Fruit fly (Drosophila melanogaster) whole organism, wandering third instar larva: ENCODE data around the gene betaTub97EF.

Experiments used
- CG9705 ChIP-seq: fragments of 200-800 bp; sonication (Bioruptor generic); optimal IDR thresholded peaks from 2 replicates; lab custom pipeline; 2018; ENCODE audit warnings: missing biosample characterization, mild to moderate bottlenecking, missing genetic modification characterization
- CrebA ChIP-seq: fragments of 200-800 bp; sonication (Bioruptor generic); optimal IDR thresholded peaks from 2 replicates; lab custom pipeline; 2016; ENCODE audit warnings: missing biosample characterization, mild to moderate bottlenecking, missing genetic modification characterization, borderline replicate concordance
- Dfd ChIP-seq: fragments of >200 bp; optimal IDR thresholded peaks from 2 replicates; lab custom pipeline; 2017; ENCODE audit warnings: missing biosample characterization, missing genetic modification characterization
- Dif ChIP-seq: fragments of 200-275, 200-300 bp; sonication (Bioruptor generic); optimal IDR thresholded peaks from 2 replicates; lab custom pipeline; 2018; ENCODE audit warnings: missing biosample characterization, missing genetic modification characterization; ENCODE audit not compliant: partially characterized antibody
- GATAd ChIP-seq: sonication (Bioruptor generic); optimal IDR thresholded peaks from 2 replicates; lab custom pipeline; 2016; ENCODE audit warnings: missing biosample characterization, missing genetic modification characterization
- HLH106 ChIP-seq: fragments of 200-800 bp; optimal IDR thresholded peaks from 3 replicates; lab custom pipeline; 2019; ENCODE audit warnings: missing biosample characterization, mild to moderate bottlenecking, missing genetic modification characterization, moderate library complexity
- Hnf4 ChIP-seq: fragments of 200-800 bp; sonication (Bioruptor generic); optimal IDR thresholded peaks from 2 replicates; lab custom pipeline; 2016; ENCODE audit warnings: missing biosample characterization, mild to moderate bottlenecking, missing genetic modification characterization
- Hr78 ChIP-seq: fragments of >200 bp; optimal IDR thresholded peaks from 2 replicates; lab custom pipeline; 2017; ENCODE audit warnings: missing biosample characterization, missing genetic modification characterization
- Hr83 ChIP-seq: fragments of 200-300 bp; sonication (Bioruptor generic); optimal IDR thresholded peaks from 2 replicates; lab custom pipeline; 2016; ENCODE audit warnings: missing biosample characterization, mild to moderate bottlenecking, missing genetic modification characterization, moderate library complexity; ENCODE audit not compliant: poor library complexity, severe bottlenecking
- Mio ChIP-seq: sonication (Bioruptor generic); optimal IDR thresholded peaks from 2 replicates; lab custom pipeline; 2016; ENCODE audit warnings: missing biosample characterization, missing genetic modification characterization
- Myc ChIP-seq: fragments of >200 bp; optimal IDR thresholded peaks from 2 replicates; lab custom pipeline; 2017
- N ChIP-seq: fragments of >200 bp; optimal IDR thresholded peaks from 2 replicates; lab custom pipeline; 2018; ENCODE audit warnings: missing biosample characterization, missing external identifiers, missing genetic modification characterization
- OdsH ChIP-seq: fragments of 200-800 bp; sonication (Bioruptor generic); optimal IDR thresholded peaks from 2 replicates; lab custom pipeline; 2016; ENCODE audit warnings: missing biosample characterization, mild to moderate bottlenecking, missing genetic modification characterization
- Rel ChIP-seq, 2 experiments: fragments of 200-800 bp; sonication (Bioruptor generic) in 1 of 2; optimal IDR thresholded peaks; 2 replicates in 1 of 2; 3 replicates in 1 of 2; lab custom pipeline; 2016 to 2019; ENCODE audit warnings: mild to moderate bottlenecking in 2 of 2, missing biosample characterization in 2 of 2, missing genetic modification characterization in 2 of 2, moderate library complexity in 1 of 2
- Sp1 ChIP-seq: fragments of 200-800 bp; sonication (Bioruptor generic); optimal IDR thresholded peaks from 3 replicates; lab custom pipeline; 2019; ENCODE audit warnings: missing biosample characterization, mild to moderate bottlenecking, missing genetic modification characterization, moderate library complexity
- Vsx2 ChIP-seq: fragments of 200-300, 225-300 bp; sonication (Bioruptor generic); optimal IDR thresholded peaks from 2 replicates; lab custom pipeline; 2018; ENCODE audit warnings: missing biosample characterization, missing genetic modification characterization; ENCODE audit not compliant: partially characterized antibody
- br ChIP-seq: fragments of 200-800 bp; sonication (Bioruptor generic); optimal IDR thresholded peaks from 2 replicates; lab custom pipeline; 2016; ENCODE audit warnings: missing biosample characterization, missing genetic modification characterization
- brk ChIP-seq: fragments of 200-800 bp; sonication (Bioruptor generic); optimal IDR thresholded peaks from 2 replicates; lab custom pipeline; 2016; ENCODE audit warnings: missing biosample characterization, mild to moderate bottlenecking, missing genetic modification characterization
- dl ChIP-seq, 2 experiments: fragments of 175-275, 200-275 bp in 1 of 2; fragments of 200-275 bp in 1 of 2; sonication (Bioruptor generic); optimal IDR thresholded peaks; lab custom pipeline; 2018; ENCODE audit warnings: mild to moderate bottlenecking in 2 of 2, missing biosample characterization in 2 of 2, missing genetic modification characterization in 2 of 2, moderate library complexity in 2 of 2; ENCODE audit not compliant: partially characterized antibody in 2 of 2, insufficient read depth in 1 of 2
- dmrt93B ChIP-seq: fragments of 200-800 bp; sonication (Bioruptor generic); optimal IDR thresholded peaks from 2 replicates; lab custom pipeline; 2018; ENCODE audit warnings: missing biosample characterization, mild to moderate bottlenecking, missing genetic modification characterization
- dsf ChIP-seq: sonication (Bioruptor generic); optimal IDR thresholded peaks from 2 replicates; lab custom pipeline; 2016; ENCODE audit warnings: missing biosample characterization, missing genetic modification characterization, borderline replicate concordance
- ey ChIP-seq: fragments of 200-800 bp; sonication (Bioruptor generic); optimal IDR thresholded peaks from 2 replicates; lab custom pipeline; 2016; ENCODE audit warnings: missing biosample characterization, missing genetic modification characterization
- foxo ChIP-seq, 2 experiments: fragments of 200-800 bp; sonication (Bioruptor generic); optimal IDR thresholded peaks; 2 replicates in 1 of 2; 3 replicates in 1 of 2; lab custom pipeline; 2016 to 2017; ENCODE audit warnings: missing biosample characterization in 2 of 2, missing genetic modification characterization in 2 of 2
- fru ChIP-seq: fragments of 200-800 bp; sonication (Bioruptor generic); optimal IDR thresholded peaks from 3 replicates; lab custom pipeline; 2016; ENCODE audit warnings: missing biosample characterization, mild to moderate bottlenecking, missing genetic modification characterization
- h ChIP-seq: fragments of 200-800 bp; sonication (Bioruptor generic); optimal IDR thresholded peaks from 3 replicates; lab custom pipeline; 2016; ENCODE audit warnings: missing biosample characterization, mild to moderate bottlenecking, missing genetic modification characterization
- jim ChIP-seq: fragments of 175-275, 200-325 bp; sonication (Bioruptor generic); optimal IDR thresholded peaks from 2 replicates; lab custom pipeline; 2016; ENCODE audit warnings: missing biosample characterization, mild to moderate bottlenecking, missing genetic modification characterization
- pan ChIP-seq: fragments of >200 bp; optimal IDR thresholded peaks from 2 replicates; lab custom pipeline; 2017
- psq ChIP-seq: fragments of 200-800 bp; sonication (Bioruptor generic); optimal IDR thresholded peaks from 3 replicates; lab custom pipeline; 2017; ENCODE audit warnings: missing biosample characterization, mild to moderate bottlenecking, missing genetic modification characterization, moderate library complexity
- rgr ChIP-seq: fragments of 200-800 bp; sonication (Bioruptor generic); optimal IDR thresholded peaks from 3 replicates; lab custom pipeline; 2016; ENCODE audit warnings: missing biosample characterization, mild to moderate bottlenecking, missing genetic modification characterization
- sage ChIP-seq: fragments of 200-800 bp; sonication (Bioruptor generic); optimal IDR thresholded peaks from 2 replicates; lab custom pipeline; 2016; ENCODE audit warnings: missing biosample characterization, mild to moderate bottlenecking, missing genetic modification characterization
- sv ChIP-seq: fragments of 200-800 bp; sonication (Bioruptor generic); optimal IDR thresholded peaks from 3 replicates; lab custom pipeline; 2016; ENCODE audit warnings: missing biosample characterization, missing genetic modification characterization
- tai ChIP-seq: sonication (Bioruptor generic); optimal IDR thresholded peaks from 2 replicates; lab custom pipeline; 2016; ENCODE audit warnings: missing biosample characterization, missing genetic modification characterization
- usp ChIP-seq: fragments of >200 bp; optimal IDR thresholded peaks from 2 replicates; lab custom pipeline; 2017; ENCODE audit warnings: missing biosample characterization, missing genetic modification characterization

betaTub97EF gene

DNA sequence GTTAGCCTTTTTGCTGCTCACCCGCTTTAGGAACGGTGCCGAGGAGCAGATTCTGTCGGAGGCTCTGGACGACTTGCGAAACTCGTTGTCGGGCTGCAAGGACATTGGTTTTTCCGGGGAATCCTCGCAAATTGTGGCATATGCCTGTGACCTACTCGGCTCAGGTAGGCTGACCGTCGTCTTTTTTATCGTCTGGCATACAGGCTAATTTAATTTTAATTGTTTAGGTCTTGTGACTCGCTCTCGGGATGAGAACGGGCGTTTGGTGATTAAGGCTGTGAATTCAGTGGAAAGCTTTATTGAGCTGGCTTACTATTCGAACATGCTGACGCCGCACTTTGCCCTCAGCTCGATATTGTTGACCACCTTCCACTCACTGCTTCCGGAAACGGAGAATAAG, 56.7 kb downstream of the betaTub97EF start:
- TF ChIP-seq sage (GFP tag; lab: Kevin White, UChicago) (no peak), Hr78 (no peak), CG9705 (GFP tag; lab: Kevin White, UChicago) (no peak), sv (no peak), brk (GFP tag; lab: Kevin White, UChicago) (no peak), Sp1 (GFP tag; lab: Kevin White, UChicago) (no peak), usp (no peak), Hr83 (no peak)

DNA sequence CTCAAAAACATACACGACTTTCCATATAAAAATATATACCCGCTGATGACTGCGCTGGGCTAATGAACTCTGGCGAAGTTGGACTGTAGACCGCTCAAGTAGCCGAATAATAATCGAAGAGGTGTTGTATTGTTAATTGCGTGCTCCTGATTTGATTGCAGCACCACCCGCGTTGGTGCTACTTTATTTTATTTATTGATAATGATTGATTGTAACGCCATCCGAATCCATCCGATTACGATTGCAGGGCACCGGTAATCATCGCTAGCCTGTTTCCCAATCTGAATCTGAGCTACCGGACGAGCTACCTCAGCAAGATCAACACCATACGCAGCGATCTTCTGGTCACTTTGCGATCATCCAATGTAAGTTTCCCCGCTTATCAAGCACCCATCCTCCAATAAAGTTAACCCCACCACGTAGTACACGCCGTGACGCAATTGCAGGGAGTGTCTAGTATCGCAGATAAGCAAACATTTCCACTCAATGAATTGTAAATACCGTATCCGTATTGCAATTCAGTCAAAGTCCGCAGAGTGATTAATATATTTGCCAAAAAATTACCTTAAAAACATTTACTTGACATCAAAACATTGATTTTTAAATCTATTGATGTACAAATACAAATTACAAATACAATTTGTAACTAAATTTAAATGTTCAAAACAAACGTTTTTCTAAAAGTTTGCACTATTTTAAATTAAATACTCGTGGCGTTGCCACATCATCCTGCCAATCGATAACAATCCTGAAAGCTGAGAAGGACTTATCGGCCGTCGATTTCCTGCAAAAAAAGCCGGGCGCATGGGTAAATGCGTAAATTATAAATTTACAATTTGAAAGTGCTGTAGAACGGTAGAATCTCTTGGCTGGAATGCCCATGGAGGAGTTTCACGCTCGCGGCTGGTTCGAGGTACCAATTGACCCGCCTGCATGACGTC, 58.9 kb downstream of the betaTub97EF start:
- TF ChIP-seq HLH106 (no peak), GATAd (no peak), Myc (lab: Kevin White, UChicago) (no peak), Hr78 (no peak), Sp1 (GFP tag; lab: Kevin White, UChicago) (no peak), sage (GFP tag; lab: Kevin White, UChicago) (no peak), Dfd (GFP tag; lab: Kevin White, UChicago) (no peak), Hr83 (no peak), Vsx2 (no peak), Hnf4 (GFP tag; lab: Kevin White, UChicago) (peak; percentile 61), tai (GFP tag; lab: Kevin White, UChicago) (no peak), Dif (GFP tag; lab: Kevin White, UChicago) (no peak), jim (GFP tag; lab: Kevin White, UChicago) (no peak), h (GFP tag; lab: Kevin White, UChicago) (peak; percentile 58), brk (GFP tag; lab: Kevin White, UChicago) (no peak), Rel (GFP tag; optimal IDR thresholded peaks at IDR 0.05; lab: Kevin White, UChicago) (no peak), Rel (tag; optimal IDR thresholded peaks at IDR 0.05; lab: Kevin White, UChicago) (peak; percentile 21), CrebA (GFP tag; lab: Kevin White, UChicago) (no peak), foxo (GFP tag; optimal IDR thresholded peaks at IDR 0.05; lab: Kevin White, UChicago) (no peak)

DNA sequence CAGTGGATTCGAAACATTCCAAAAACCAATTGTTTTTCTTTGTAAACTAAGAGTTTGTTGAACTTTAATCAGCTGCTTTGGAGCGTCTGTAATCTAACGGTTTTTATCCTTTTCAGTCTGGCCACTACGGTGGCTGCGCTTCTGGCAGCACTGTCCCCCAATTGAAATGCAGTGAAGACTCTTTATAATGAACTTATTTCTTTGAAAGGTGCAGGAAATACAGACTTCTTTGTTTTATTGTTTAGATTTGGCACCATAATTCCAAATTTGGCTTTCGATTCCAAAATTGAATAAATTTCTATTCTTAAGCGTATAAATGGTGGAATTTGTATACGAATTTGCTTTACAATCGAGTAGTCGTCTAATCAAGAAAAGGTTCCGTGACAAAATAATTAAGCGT, 60.0 kb downstream of the betaTub97EF start, which contains the start of gene nenya:
Gene nenya, minus strand, starts transcription at position 35 of the 400 bp plus-strand sequence.
- TF ChIP-seq psq (GFP tag; lab: Kevin White, UChicago) (no peak), Hr78 (no peak), dl (GFP tag; optimal IDR thresholded peaks at IDR 0.05; lab: Kevin White, UChicago; ENCODE audit: insufficient read depth in 1 of 2, partially characterized antibody in 2 of 2) (no peak), Mio (no peak), br (no peak)
- TF ChIP-seq, all 38 proteins: peak for 0

DNA sequence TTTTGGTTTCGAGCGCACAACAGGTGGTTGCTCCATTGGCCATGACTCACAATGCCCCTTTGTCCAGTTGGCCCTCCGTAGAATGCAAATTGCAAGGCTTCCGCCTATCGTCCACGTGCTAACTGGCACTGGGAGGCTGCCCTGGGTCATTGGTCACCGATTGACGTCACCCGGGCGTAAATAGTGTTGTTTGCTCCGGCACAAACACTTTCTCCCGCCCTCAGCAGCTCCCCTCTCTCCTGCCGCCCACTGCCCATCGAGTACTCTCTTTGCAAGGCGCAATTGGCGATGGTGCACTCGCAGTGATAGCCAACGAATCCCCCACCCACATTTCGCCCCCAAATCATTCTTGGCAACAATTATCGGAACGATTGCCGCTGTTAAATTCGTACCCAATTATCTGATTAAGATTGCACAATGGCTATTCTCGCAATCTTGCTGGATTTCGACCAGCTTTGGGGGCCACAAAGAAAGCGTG, 61.4 kb downstream of the betaTub97EF start:
- TF ChIP-seq h (GFP tag; lab: Kevin White, UChicago) (peak; percentile 74), sv (no peak), Rel (GFP tag; optimal IDR thresholded peaks at IDR 0.05; lab: Kevin White, UChicago) (no peak), Rel (tag; optimal IDR thresholded peaks at IDR 0.05; lab: Kevin White, UChicago) (peak; percentile 24)

DNA sequence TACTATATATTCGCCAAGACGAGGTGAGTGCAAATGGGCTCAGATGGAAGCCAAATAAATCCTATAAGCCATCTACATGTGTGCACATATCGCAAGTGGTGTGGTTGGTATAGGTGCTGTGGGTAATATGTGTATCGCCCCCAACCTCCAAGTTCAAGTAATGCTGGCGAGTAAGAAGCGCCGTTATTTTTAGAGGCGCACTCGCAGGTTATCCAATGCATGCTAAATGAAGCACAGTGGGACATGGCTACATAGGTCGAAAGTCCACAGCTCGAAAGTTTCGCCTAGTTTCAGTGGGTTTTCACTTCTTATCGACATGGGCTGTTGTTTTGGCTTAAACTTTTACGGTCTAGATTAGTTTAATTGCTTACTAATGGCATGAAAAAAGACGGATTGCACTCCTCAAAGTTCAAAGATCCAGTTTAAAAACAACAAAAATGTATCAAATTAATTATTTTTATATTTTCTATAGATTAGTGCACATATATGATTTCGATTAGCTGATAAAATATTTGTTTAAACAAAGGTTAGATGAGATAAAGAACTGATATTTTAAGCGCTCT, 62.1 kb downstream of the betaTub97EF start:
- TF ChIP-seq OdsH (GFP tag; lab: Kevin White, UChicago) (no peak), Hr78 (no peak), rgr (GFP tag; lab: Kevin White, UChicago) (no peak), HLH106 (peak; percentile 10), Mio (no peak), Sp1 (GFP tag; lab: Kevin White, UChicago) (no peak), dsf (GFP tag; lab: Kevin White, UChicago) (no peak), N (GFP tag; lab: Kevin White, UChicago) (no peak), br (no peak), Rel (GFP tag; optimal IDR thresholded peaks at IDR 0.05; lab: Kevin White, UChicago) (no peak), Rel (tag; optimal IDR thresholded peaks at IDR 0.05; lab: Kevin White, UChicago) (no peak), jim (GFP tag; lab: Kevin White, UChicago) (no peak), pan (no peak), dmrt93B (GFP tag; lab: Kevin White, UChicago) (no peak), psq (GFP tag; lab: Kevin White, UChicago) (peak; percentile 7), fru (no peak), ey (GFP tag; lab: Kevin White, UChicago) (no peak), foxo (GFP tag; optimal IDR thresholded peaks at IDR 0.05; lab: Kevin White, UChicago) (peak in 1 of 2 experiments; percentile 27)
